Fruit fly (Drosophila melanogaster): ENCODE measurements around the gene CG43739.

CG43739 gene

dm6 chr2L:20917235-20918055 is 1.3 kb downstream of the CG43739 start (continued):
- TF ChIP-seq Atf-2 (GFP tag; optimal IDR thresholded peaks at IDR 0.05) (peak; percentile 53), CG10321 (GFP tag; IDR thresholded peaks at IDR 0.05) (no peak), CG3281 (GFP tag; optimal IDR thresholded peaks at IDR 0.05) (peak; percentile 95), grau (tag; optimal IDR thresholded peaks at IDR 0.05) (peak; percentile 82), HLH3B (GFP tag; IDR thresholded peaks at IDR 0.05) (peak; percentile 70), Ptx1 (GFP tag; IDR thresholded peaks at IDR 0.05) (peak; percentile 62; the same call in 1 of the 2 replicates), nmo (GFP tag; optimal IDR thresholded peaks at IDR 0.05) (peak; percentile 84), CG18619 (GFP tag; optimal IDR thresholded peaks at IDR 0.05) (peak; percentile 67), CG1603 (tag; optimal IDR thresholded peaks at IDR 0.05) (no peak), CG16815 (GFP tag; optimal IDR thresholded peaks at IDR 0.05) (peak; percentile 77), bcd (GFP tag; optimal IDR thresholded peaks at IDR 0.05) (peak; percentile 90), CG8359 (GFP tag; optimal IDR thresholded peaks at IDR 0.05; ENCODE audit: borderline replicate concordance) (peak; percentile 73), kni (GFP tag; optimal IDR thresholded peaks at IDR 0.05) (peak; percentile 26), NfI (GFP tag; optimal IDR thresholded peaks at IDR 0.05) (peak; percentile 58), emc (GFP tag; optimal IDR thresholded peaks at IDR 0.05) (no peak), Ravus (GFP tag; IDR thresholded peaks at IDR 0.05) (no peak), al (GFP tag; IDR thresholded peaks at IDR 0.05) (peak; percentile 69), CG11723 (GFP tag; optimal IDR thresholded peaks at IDR 0.05) (peak; percentile 17), CG4282 (GFP tag; optimal IDR thresholded peaks at IDR 0.05) (no peak), disco-r (GFP tag; optimal IDR thresholded peaks at IDR 0.05) (no peak), gem (tag; optimal IDR thresholded peaks at IDR 0.05) (peak; percentile 90), Dad (GFP tag; optimal IDR thresholded peaks at IDR 0.05) (no peak), crol (GFP tag; IDR thresholded peaks at IDR 0.05) (no peak), CG12659 (GFP tag; optimal IDR thresholded peaks at IDR 0.05) (peak; percentile 51), CG32532 (GFP tag; IDR thresholded peaks at IDR 0.05) (peak; percentile 91), Stat92E (GFP tag; optimal IDR thresholded peaks at IDR 0.05) (peak in 1 of 3 experiments; percentile 40), CG8944 (GFP tag; optimal IDR thresholded peaks at IDR 0.05) (no peak), her (GFP tag; optimal IDR thresholded peaks at IDR 0.05) (no peak), abd-A (tag; optimal IDR thresholded peaks at IDR 0.05) (peak; percentile 39), Fer2 (tag; optimal IDR thresholded peaks at IDR 0.05) (peak; percentile 91), TFAM (GFP tag; optimal IDR thresholded peaks at IDR 0.05) (peak; percentile 71), Atf3 (GFP tag; optimal IDR thresholded peaks at IDR 0.05) (no peak), stc (GFP tag; IDR thresholded peaks at IDR 0.05) (peak; percentile 90), CG18011 (GFP tag; optimal IDR thresholded peaks at IDR 0.05) (peak; percentile 35), repo (GFP tag; optimal IDR thresholded peaks at IDR 0.05) (peak; percentile 5), Hr51 (GFP tag; optimal IDR thresholded peaks at IDR 0.05) (peak in 1 of 2 experiments; percentile 86), pho (GFP tag; optimal IDR thresholded peaks at IDR 0.05) (no peak), z (GFP tag; IDR thresholded peaks at IDR 0.05) (peak; percentile 43; the same call in 1 of the 3 replicates), sc (optimal IDR thresholded peaks at IDR 0.05) (no peak), sc (GFP tag; optimal IDR thresholded peaks at IDR 0.05) (peak; percentile 48), CG12391 (tag; optimal IDR thresholded peaks at IDR 0.05) (peak; percentile 73), oc (tag; optimal IDR thresholded peaks at IDR 0.05) (peak; percentile 21), gcm2 (GFP tag; optimal IDR thresholded peaks at IDR 0.05) (no peak), CG13287 (GFP tag; IDR thresholded peaks at IDR 0.05; ENCODE audit: partially characterized antibody) (peak; percentile 25; the same call in 1 of the 2 replicates), dati (GFP tag; IDR thresholded peaks at IDR 0.05) (peak; percentile 76; the same call in 1 of the 2 replicates), CG10979 (tag; optimal IDR thresholded peaks at IDR 0.05) (peak; percentile 90), Antp (GFP tag; optimal IDR thresholded peaks at IDR 0.05) (peak; percentile 25), ab (GFP tag; optimal IDR thresholded peaks at IDR 0.05) (no peak)
